Worm (Caenorhabditis elegans): ENCODE results near the gene glb-15.
A peak's percentile ranks its signal among the peaks of the same experiment; 100 is the strongest.

Gene glb-15

DNA sequence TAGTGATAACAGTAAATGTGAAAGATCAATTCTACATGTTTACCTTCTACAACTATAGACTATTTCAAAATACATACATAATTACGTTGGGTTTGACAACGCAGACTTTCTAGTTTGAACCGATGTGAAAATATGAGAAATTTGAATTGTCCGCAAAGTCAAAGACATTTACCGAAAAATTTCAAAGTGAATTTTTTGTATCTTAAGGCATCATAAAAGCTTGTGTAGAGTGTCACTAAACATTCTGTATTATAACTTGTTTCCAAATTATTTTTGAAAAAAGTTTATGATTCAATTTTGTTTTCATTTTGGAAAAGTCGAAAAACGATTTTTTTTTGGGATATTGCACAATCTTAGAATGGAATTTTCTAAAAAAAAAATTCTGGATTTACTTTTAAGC, 17.5 kb upstream of the glb-15 start:
- TF ChIP-seq W03F9.2 (tag; optimal IDR thresholded peaks at IDR 0.05) (no peak), dao-5 (tag; optimal IDR thresholded peaks at IDR 0.05) (no peak), him-1 (tag; optimal IDR thresholded peaks at IDR 0.05) (no peak)

DNA sequence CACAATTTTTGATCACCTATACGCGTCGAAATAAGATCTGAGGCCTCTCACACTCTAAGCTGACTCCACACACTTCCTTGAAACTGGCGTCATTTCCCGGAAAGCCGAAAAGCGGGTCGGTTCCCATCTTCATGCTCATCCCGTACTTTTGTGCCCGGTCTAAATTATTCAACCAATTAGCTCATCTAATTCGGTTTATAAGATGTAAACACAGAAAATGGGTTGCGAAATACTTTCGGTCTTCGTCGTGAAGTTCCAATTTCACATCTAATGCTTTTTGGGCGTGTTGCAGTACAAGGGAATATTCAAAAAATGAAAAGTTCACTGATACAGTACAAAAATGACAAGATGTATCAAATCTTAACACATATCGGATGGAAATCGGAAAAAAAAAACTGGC, 13.1 kb upstream of the glb-15 start:
- TF ChIP-seq him-1 (tag; optimal IDR thresholded peaks at IDR 0.05) (no peak), W03F9.2 (tag; optimal IDR thresholded peaks at IDR 0.05) (no peak)

DNA sequence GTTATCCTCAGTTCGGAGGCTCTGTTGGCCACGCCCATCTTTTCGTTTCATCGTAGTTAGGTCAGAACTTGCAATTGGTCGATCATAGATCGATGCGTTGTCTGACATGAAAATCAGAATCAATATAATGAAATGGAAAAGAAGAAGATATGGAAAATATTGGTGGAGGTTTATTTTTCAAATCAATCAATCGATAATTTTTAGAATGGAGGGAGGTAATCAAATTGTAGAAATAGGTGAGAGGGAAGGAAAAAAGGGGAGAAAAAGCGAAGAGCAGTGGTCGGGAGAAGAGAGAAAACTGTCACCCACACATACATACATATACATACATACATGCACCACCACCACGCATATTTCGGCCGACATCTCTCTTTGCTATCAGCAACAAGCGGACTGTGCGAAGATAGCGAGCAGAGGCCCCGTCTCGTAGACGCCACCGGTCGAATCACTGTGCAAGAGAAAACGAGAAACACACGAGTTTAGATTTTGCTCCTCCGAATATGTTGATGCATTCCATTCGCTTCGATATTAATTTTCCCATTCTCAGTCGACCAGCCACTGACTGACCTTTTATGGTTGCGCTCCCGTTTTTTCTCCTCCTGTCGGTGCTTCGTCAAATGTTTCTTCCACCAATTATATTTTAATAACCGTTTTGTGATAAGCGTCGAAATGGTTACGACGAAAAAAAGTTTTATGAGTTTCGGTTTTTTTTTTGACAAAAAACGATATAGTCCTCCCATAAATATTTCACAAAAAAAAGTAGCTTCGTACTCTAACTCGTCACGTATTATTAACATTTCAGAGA, 11.4 kb upstream of the glb-15 start, which contains the start of gene F35B12.10:
TSS of gene F35B12.10 (minus strand) at position 51 of the 805 bp plus-strand sequence.
- TF ChIP-seq him-1 (tag; optimal IDR thresholded peaks at IDR 0.05) = no peak

DNA sequence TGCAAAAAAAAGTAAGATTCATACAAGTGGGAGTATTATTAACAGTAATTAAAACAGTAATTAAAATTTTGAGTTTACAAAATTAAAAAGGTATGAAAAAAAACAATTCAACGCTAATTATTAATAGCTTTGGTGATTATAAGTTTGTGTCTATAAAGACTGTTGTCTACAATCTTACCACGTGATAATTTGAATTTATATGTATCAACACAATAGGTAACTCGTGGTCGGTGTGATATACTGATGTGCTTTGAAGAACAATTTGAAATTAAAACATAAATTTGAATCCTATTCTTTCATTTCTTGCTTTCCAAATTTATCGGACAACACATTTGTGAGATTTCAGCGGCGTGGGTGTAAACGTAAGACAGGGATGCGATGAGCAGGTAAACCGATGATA, 9.8 kb upstream of the glb-15 start:
- TF ChIP-seq dao-5 (tag; optimal IDR thresholded peaks at IDR 0.05) = no peak
- no peak for TF ChIP-seq him-1 (tag; optimal IDR thresholded peaks at IDR 0.05)
- no peak for TF ChIP-seq W03F9.2 (tag; optimal IDR thresholded peaks at IDR 0.05)

DNA sequence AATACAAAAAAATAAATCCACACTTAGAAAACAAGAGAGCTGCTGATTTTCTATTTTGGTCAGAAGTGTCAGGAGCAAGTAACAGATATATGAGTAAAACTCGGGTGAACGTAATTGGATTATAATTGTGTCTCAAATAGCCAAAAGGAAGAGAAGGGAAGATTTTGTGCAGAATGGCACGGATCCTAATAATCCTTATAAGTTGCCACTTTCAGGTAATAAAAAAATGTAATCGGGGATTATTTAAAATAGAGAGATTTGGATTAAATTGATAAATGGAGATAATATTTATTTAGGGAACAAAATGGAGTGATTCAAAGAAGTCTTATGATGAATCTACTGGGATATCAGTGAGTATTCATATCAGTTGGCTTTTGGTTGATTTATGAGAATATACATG, 6.9 kb upstream of the glb-15 start:
- TF ChIP-seq W03F9.2 (tag; optimal IDR thresholded peaks at IDR 0.05) (no peak), him-1 (tag; optimal IDR thresholded peaks at IDR 0.05) (no peak), dao-5 (tag; optimal IDR thresholded peaks at IDR 0.05) (no peak)

DNA sequence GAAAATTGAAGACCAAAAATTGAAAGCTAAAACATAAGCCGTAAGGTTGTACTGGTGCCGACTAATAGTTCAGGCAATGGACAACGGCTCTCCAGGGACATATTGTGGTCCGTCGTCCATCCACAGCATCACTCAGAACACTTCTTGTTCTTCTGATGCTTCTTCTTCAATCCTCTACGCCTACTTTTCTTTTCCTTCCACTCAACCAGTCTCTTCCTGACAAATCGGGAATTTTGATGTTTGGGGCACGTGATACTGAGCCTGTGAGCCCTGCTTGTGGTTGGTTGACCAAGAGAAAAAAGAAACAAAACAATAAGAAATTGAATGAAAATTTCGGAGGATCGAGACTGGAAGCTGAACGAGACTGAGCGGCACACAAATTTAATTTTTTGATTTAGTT, 3.2 kb upstream of the glb-15 start:
- no peak for TF ChIP-seq dao-5 (tag; optimal IDR thresholded peaks at IDR 0.05)
- TF ChIP-seq W03F9.2 (tag; optimal IDR thresholded peaks at IDR 0.05) = no peak
- no peak for TF ChIP-seq him-1 (tag; optimal IDR thresholded peaks at IDR 0.05)

DNA sequence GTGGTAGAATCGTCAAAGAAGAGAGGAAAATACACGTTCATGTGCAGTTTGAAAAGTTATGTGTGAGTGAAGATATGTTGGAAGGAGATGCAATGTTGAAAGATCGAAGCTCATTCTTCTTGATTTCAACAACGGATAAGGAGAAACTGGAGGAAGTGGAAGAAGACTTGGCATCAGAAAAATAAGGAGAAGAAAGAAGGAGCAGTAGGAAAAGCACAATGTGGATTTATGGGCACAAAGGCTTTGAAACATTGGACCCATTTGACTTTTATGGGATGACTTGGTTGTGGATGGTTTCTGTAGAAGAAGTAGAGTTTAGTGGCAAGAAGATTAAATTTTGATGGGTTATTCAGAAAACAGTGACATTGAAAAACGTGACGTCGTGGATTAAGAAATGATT, 2.0 kb upstream of the glb-15 start:
- TF ChIP-seq dao-5 (tag; optimal IDR thresholded peaks at IDR 0.05) = no peak
- TF ChIP-seq him-1 (tag; optimal IDR thresholded peaks at IDR 0.05) = no peak
- TF ChIP-seq W03F9.2 (tag; optimal IDR thresholded peaks at IDR 0.05) = no peak

DNA sequence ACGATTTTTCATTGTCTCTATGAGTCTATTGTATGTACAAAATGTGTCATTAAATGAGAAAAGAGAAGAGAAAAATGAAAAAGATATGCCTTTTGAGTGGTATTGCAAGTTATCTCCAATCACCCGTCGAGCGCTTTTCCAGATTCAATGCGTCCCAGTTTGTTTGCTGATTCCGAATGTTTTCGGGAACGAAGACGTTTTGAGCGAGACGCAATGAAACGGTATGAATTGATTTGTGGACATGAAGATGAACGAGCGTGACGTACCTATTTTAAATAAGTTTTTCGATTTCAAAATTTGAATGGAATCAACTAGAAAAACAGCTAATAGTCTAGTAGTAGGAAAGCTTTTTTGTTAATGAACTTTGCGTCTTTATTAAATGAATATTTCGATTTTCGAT, 1.3 kb downstream of the glb-15 start:
- TF ChIP-seq dao-5 (tag; optimal IDR thresholded peaks at IDR 0.05) (no peak), him-1 (tag; optimal IDR thresholded peaks at IDR 0.05) (no peak), W03F9.2 (tag; optimal IDR thresholded peaks at IDR 0.05) (no peak)

DNA sequence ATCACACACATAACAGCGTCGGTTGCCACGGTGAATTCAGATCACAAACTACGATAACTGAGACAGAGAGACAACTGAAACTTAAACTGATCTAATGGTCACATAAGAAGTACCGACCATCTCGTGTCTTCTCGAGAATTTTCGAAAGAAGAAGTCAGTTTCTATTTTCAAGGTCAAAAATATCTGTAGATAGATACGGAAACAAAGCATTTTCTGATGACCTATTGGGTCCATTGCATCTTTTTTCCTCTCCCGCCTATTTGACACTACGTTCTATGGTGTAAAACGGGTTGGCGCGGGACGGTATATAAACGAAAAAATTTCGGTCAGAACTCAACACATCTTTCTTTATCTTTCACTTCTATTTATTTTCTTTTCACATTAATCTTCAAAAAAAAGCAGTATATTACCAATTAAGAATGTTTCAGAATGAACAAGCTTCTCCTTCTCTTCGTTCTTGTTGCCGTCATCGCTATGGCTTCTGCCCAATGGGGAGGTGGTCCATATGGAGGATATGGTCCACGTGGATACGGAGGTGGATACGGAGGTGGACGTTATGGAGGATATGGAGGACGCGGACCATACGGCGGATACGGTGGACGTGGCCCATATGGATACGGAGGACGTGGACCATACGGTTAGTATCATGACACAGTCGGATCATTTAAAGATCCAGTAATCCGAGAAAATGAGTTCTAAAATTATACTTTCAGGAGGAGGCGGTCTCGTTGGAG, 2.0 kb downstream of the glb-15 start, which contains the start of gene nlp-24:
TSS of gene nlp-24 (plus strand) at position 429 of the 734 bp plus-strand sequence.
- no peak for TF ChIP-seq dao-5 (tag; optimal IDR thresholded peaks at IDR 0.05)
- no peak for TF ChIP-seq him-1 (tag; optimal IDR thresholded peaks at IDR 0.05)
- no peak for TF ChIP-seq W03F9.2 (tag; optimal IDR thresholded peaks at IDR 0.05)

DNA sequence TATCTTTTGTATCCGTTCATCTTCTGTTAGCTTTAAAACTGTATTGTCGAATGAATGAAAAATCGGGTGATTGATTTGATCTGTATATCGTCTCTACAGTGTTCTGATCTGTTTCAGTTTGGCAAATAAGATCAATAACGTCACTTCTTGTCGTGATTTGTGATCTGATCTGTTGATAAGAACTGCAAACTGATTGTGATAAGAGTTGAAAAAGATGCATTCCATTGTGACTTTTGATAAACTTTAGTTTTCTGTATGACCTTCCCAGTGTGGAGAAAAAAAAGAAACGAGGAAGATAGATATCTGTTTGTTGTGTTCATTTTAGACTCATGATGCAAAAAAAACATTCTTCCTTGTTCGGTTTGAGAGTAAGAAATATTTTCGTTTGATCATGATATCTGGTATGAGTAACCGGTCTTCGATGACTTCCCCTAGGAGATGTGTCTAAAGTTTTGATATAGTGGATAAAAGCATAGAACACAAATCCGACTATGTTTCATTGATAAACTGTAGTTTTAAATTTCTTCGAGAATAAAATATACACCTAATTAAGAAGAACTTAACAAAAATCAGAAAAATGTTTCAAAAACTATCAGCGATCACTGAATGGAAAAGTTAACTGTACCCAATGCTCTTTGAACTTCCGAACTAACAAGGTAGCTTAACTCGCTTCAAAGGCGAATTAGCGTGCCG, 3.1 kb downstream of the glb-15 start:
- no peak for TF ChIP-seq dao-5 (tag; optimal IDR thresholded peaks at IDR 0.05)

DNA sequence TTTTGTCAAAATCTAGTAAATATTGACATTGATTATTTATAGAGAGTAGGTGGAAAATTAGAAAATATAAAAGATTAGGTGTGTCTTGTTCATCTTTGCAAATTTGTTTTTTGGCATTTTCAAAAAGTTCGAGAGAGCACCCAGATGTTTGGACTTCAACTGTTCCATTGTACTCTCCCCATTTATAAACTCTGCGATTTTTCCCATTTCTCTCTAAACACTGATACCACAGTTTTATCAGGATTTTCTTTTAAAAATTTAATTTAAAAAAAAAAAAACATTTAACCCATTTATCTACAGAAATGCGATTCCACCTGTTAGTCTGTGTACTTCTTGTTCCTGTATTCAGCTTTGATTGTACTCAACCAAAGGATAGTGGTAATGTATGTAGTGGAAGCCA, 5.1 kb downstream of the glb-15 start, which contains the start of gene tag-290:
TSS of gene tag-290 (plus strand) at position 301 of the 400 bp plus-strand sequence.
- TF ChIP-seq dao-5 (tag; optimal IDR thresholded peaks at IDR 0.05) (no peak), W03F9.2 (tag; optimal IDR thresholded peaks at IDR 0.05) (no peak), him-1 (tag; optimal IDR thresholded peaks at IDR 0.05) (no peak)

DNA sequence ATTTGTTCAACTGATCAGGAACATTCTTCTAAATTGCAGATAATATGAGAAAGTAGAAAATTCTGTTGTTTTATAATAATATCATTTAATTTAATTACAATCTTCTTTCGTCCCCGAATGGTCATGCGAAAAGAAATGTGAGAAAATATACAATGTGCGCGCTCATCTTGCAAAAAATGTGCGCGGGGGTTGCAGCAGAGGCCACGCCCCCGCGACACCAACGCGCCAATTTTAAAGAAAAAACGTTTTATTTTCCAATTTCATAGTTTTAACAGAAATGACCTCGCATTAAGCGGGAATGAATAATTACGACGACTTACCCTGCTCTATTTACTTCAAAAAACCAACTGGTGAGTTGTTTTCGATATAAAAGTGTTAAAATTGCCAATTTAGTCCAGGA, 7.6 kb downstream of the glb-15 start, which contains the start of gene sas-5:
TSS of gene sas-5 (plus strand) at position 257 of the 400 bp plus-strand sequence.
- TF ChIP-seq W03F9.2 (tag; optimal IDR thresholded peaks at IDR 0.05) (peak; percentile 34), dao-5 (tag; optimal IDR thresholded peaks at IDR 0.05) (no peak), him-1 (tag; optimal IDR thresholded peaks at IDR 0.05) (no peak)

DNA sequence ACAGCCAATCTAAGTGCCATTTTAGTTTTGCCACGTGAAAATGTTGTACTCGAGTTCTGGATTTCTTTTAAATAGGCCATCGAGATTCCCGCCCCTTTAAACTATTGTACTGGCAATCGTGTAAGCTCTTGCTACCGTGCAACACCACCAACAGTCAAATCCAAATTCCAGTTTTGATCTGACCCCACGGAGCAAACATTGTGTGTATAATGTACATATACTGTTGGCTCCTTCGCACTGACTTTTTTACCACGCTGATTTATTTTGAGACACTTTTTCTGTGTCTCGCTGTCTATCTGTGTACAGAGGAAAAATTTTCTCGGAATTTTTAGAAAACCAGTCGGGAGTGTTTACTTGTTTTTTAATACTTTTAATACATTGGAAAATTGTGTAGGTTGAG, 8.0 kb downstream of the glb-15 start, which contains the start of gene piit-1:
TSS of gene piit-1 (minus strand) at position 101 of the 400 bp plus-strand sequence.
- TF ChIP-seq dao-5 (tag; optimal IDR thresholded peaks at IDR 0.05) = no peak

DNA sequence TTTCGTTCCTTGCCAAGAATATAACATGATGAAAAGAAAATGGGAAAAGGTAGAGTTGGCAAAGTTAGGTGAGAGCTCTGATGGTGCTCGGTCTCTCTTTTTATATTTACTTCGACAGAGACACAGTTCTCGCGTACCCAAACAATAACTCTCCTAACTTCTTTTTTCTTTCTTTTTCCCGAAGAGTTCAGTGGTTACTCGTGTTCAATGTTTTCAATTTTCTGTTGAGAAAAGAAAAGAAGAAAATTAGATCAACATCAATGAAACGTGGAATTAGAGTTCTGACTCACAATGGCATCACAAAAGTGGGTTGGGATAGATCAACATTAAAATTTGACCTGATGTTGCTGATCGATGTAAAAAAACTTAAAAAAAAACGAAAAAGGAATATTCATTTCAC, 11.6 kb downstream of the glb-15 start, which contains the start of gene idpp-16:
TSS of gene idpp-16 (minus strand) at position 101 of the 400 bp plus-strand sequence.
- no peak for TF ChIP-seq dao-5 (tag; optimal IDR thresholded peaks at IDR 0.05)
- no peak for TF ChIP-seq W03F9.2 (tag; optimal IDR thresholded peaks at IDR 0.05)
- no peak for TF ChIP-seq him-1 (tag; optimal IDR thresholded peaks at IDR 0.05)
